Fruit fly (Drosophila melanogaster): ENCODE results near the gene mAChR-C.

The mAChR-C gene

DNA sequence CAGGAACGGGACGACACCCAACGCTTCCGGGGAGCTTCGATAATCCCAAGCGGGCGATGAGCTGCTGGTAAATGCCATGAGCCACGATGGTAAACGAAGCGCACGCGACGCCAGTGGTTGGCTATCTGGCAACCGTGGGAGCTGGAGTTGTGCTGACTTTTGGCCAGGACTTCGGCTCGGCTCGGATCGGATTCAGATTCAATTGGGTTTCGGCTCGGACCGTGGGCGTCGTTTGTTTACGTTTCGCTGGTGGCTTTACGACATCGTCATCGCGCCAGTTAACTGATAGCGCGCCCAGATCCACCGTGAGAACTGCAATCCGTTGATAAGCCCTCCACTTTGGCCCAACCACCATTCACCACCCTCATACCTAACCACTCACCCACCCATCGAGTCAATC is at the start of gene mAChR-C:
TSS of gene mAChR-C (minus strand) at position 101 of the 400 bp plus-strand sequence.
- no peak for TF ChIP-seq CG17801 (GFP tag; optimal IDR thresholded peaks at IDR 0.05; ENCODE audit: partially characterized antibody)

DNA sequence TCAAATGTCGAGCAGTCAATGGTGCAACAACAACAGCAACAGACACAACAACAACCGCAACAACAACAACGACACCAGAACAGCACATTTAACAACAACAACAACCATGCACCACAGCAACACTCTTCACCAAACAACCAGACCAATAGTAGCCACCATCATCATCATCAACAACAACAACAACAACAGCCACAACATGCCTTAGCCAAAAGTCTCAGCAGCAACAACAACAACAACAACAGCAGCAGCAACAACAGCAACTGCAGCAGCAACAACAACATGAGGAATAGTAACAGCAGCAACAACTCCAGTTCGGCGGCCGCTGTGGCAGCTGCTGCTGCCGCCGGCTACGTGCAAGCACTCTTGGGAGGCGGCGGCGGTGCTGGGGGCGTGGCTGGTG is 43.9 kb upstream of the mAChR-C start:
- TF ChIP-seq CG17801 (GFP tag; optimal IDR thresholded peaks at IDR 0.05; ENCODE audit: partially characterized antibody): no peak

DNA sequence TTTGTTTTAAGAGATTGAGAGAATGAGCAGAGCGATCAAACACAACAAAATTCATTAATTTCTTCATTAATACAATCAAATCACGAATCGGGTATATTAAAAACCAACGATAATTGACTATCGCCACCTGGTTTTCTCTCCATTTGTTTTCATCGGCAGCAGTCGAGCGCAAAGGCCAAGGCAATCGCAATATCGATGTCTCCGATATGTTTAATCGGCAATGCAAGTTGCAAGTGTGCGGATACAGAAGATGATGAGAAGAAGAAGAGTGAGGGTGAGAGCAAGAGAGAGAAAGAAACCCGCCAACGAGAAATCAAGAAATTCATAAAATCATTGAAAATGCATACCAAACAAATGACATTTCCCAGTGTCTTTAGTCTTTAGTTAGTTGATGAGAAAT is 43.3 kb upstream of the mAChR-C start:
- TF ChIP-seq CG17801 (GFP tag; optimal IDR thresholded peaks at IDR 0.05; ENCODE audit: partially characterized antibody): no peak

DNA sequence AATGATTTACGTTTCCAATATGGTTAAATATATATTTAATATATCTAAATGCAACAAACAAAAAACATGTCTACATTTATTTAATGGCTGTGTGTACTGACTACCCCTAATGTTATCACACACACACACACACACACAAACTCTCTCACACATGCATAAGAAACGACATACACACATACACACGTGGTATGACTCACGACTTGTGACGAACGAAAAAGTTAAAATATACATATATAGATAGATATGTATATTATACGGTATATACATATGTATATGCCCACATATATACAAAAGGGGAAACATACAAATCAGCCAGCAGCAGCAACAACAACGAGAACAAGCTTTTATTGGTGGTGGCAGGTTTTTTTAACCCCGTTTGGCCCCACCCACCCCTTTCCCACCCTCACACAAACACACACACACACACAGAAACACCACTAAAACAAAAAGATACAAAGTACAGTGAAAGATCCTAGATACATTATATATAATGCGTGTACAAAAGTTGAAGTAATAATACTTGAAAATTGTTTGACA is 42.5 kb upstream of the mAChR-C start:
- peak; percentile 10 for TF ChIP-seq CG17801 (GFP tag; optimal IDR thresholded peaks at IDR 0.05; ENCODE audit: partially characterized antibody)

DNA sequence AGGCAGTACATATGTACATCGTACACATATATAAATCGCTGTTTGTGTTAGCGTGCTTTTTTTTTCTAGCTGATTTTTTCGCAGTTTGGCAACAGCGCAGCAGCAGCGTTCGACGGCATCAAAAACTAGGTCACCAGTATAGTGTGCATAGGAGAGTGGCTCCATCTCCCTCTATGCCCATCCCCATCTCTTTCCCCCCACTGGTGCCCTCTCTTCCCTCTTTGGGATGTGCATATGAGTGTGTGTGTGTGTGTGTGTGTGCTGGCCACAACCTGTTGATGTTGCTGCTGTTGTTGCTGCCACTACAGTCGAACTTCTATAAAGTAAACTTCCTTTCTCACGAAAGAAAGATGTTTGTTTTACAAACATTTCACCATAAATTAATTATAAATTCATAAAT is 39.3 kb upstream of the mAChR-C start:
- no peak for TF ChIP-seq CG17801 (GFP tag; optimal IDR thresholded peaks at IDR 0.05; ENCODE audit: partially characterized antibody)

DNA sequence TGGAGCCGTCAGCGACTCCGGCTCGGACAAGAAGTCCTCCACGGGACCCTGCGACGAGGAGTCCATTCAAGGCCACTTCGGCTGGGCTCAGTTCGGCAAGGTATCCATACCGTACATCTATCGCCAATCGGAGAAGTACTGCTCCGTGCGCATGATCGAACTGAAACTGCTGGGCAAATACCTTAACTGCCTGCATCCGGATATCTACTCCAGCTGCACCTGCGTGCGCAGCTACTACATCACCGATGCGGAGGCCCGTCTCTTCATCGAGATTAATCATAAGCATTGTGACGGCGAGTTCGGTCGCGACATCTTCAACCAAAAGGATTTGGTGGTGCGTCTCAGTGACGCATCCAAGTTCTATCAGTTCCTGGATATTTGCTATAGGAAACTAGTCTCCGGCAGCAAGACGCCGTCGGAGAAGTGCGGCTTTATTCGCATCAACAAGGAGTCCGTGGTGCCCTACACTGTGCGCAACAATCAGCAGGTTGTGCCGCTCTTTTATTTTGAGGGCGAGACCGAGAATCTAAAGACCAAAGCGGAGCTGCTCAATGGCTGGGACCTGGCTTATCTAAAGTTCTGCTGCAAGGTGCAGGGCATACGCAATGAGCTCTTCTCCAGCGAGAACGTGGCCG is 37.4 kb upstream of the mAChR-C start:
- no peak for TF ChIP-seq CG17801 (GFP tag; optimal IDR thresholded peaks at IDR 0.05; ENCODE audit: partially characterized antibody)

DNA sequence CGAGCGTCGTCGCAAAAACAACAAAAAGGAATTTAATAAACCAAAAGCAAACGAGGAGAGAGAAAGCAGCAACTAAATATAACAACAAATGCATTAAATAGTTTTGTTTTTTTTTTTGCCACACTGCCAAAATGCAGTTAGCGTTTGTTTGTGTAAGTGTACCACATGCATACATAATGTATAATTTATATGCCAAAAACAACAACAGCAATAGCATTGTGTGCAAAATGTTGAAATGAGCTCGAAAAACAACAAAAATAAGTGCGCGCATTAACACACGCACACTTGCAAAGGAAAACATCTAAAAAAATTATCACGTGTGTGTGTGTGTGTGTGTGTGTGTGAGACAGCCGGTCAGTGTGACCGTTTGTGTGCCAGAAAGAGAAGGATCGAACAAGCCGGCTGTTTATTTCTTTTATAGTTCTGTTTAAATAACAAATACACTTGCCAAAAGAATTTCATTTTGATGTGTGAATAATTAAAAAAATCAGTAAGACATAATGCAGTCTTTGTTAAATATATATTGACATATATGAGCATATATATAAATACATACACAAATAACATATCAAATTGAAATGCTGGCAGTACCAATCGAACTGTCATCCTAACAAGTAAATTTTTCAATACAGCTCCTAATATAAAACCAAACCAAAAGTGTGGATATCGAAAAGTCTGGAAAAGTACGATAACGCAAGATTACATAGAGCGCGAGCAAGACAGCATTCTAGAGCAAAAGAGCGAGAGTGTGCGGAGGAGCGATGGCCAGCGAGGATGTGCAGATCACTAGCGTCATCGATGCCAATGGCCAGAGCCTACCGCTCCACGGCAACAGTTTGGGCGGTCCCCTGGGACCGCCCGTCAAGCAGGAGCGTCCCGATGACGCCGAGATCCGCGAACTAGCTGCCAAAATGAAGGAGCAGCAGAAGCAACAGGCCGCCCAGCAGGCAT is 36.4 kb upstream of the mAChR-C start:
- no peak for TF ChIP-seq CG17801 (GFP tag; optimal IDR thresholded peaks at IDR 0.05; ENCODE audit: partially characterized antibody)

DNA sequence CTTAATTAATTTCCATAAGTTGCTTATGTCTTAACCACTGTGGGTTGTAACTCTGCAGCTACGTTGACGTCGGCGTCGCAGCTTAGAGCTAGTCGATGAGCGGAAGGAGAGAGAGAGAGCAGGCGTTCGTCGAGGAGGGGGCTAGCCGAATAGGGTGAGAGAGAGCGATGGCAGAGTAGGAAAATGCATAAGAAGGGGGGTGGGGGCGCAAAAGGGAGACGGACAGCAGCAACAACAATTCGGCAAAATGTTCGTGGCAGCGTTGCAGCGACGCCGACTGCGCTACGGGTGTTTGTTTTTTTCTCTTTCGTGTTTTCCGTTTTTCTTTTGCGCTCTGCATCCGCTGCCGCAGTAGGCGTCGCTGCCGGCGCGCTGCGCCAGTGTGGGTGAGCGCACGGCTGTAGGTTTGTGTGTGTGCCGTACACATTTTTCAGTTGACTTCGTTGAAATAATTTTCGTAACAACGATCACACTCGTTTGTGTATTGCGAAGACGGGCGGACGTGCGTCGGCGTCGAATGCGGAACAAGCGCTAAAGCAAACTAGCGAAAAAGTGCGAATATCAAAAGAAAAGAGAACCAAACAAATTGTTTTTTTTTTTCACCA is 35.6 kb upstream of the mAChR-C start:
- TF ChIP-seq CG17801 (GFP tag; optimal IDR thresholded peaks at IDR 0.05; ENCODE audit: partially characterized antibody): no peak

DNA sequence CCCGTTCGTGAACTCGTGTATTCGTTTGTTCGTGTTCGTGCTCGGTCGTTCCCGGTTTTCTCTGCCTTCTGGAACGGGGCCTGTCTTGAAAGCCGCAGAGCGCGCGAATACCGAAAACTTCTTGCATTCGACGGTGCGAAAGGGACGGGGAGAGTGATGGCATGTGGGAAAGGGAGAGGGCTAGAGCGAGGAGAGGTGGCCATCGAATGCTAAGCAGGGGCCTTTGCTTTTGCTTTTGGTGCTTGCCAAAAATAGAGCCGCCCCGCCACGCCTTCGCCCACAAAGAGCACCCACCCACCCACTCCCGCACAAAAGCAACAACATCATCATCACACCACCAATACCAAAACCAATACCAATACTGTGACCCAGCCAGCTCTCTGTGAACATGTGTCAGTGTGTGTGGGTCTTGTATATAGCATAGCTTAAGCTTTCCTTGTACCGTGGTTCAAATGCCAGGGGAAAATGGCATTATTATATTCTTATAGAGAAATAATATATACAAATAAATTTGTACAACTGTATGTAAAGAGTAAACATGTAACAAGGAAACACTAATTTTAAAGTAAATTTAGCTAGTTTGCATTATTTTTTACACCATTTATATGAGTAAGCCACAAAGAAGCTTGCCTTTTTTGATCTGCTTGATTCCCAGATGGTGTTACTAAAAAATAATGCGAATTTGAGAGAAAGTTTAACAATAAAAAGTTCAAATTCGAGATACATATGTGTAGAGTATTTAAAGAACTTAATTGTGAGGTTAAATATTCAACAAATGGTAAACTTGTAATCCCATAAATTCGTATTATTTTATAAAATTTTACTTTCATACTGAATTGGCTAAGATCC is 34.9 kb upstream of the mAChR-C start, which contains the start of gene CG14434:
TSS of gene CG14434 (minus strand) at position 20 of the 849 bp plus-strand sequence.
- TF ChIP-seq CG17801 (GFP tag; optimal IDR thresholded peaks at IDR 0.05; ENCODE audit: partially characterized antibody): no peak

DNA sequence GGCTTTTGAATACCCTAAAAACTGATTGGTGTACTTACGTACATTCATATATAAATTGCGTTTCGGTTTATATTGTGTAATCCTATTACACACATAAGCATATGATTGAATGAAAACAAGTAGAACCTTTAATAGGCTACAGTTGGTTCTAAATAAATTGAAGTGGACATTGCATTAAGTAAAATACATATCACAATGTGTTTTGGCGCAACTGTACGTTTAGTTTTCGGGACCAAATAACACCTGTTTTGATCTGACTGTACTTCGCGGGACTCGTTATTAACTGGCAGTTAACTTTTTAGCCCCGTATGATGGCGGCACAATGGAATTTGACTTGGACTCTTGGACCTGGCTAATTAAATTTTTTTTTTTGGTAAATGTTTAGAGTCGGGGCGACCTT is 34.3 kb upstream of the mAChR-C start:
- TF ChIP-seq CG17801 (GFP tag; optimal IDR thresholded peaks at IDR 0.05; ENCODE audit: partially characterized antibody): no peak

DNA sequence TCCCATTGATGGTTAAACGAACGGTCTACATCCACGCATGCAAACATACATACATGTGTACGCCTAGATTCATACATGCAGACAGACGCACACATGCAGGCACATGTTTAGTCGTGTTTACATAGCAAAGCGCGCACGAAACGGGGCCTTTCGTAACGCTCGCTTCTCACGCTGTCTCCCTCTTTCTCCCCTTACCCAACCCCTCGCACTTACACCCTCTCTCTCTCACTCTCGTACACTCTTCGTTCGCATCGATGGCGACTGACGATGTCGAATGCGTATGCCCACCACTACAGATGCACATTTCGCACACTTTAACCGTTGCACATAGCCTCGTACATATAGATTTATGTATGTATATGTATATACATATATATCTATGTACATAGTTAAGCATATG is 33.6 kb upstream of the mAChR-C start:
- peak; percentile 30 for TF ChIP-seq CG17801 (GFP tag; optimal IDR thresholded peaks at IDR 0.05; ENCODE audit: partially characterized antibody)

DNA sequence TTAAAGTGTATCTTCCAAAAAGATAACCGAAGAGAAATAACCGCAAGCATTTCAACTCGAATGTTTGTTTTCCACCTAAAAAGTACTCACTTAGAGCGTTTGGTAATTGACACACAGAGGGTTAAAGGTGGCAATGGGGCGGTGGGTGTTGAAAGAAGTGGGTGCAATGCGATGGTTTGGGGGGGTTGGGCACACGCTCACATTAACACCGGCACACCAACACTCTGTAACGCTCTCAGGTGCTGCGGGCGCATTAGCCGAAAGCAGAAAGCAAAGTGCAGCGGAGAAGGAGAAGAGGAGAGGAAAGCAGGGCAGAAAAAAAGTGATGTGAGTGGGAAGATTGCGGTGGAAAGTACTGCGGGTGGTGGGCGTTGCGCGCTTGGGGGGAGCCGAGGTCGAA is 32.6 kb upstream of the mAChR-C start:
- TF ChIP-seq CG17801 (GFP tag; optimal IDR thresholded peaks at IDR 0.05; ENCODE audit: partially characterized antibody): no peak

DNA sequence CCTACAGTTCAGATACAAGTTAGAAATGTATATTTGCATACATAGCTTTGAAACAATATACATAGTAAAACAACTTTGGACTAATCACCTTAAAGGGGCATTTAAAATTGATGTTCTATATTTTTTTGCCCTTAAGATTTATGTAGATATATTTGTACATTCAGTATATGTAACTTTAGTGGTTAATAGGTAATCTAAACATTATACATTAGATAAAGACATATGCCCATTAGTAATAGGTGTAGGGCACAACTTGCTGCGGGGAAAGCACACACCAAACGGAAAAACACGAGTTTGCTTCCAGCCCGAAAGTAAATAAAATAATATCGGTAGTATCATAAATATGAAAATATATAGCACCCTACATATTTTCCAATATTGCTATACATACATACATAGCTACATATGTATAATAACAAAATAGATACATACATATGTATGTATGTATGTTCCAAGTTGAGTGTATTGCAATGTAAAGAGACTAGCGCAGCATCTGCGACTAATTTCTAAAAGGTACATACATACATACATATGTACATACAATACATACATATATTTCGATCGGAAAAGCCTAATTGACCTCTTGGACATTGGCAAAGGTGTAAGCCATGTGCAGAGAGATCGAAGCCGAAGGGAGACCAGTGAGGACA is 30.9 kb upstream of the mAChR-C start, which contains the start of gene CG43736:
TSS of gene CG43736 (plus strand) at position 600 of the 650 bp plus-strand sequence.
- TF ChIP-seq CG17801 (GFP tag; optimal IDR thresholded peaks at IDR 0.05; ENCODE audit: partially characterized antibody): peak; percentile 99

All from ovary, adult (tissue).